Worm (Caenorhabditis elegans) whole organism, midembryonic: Measurements from ENCODE around the gene spp-28.

Source experiments
- T22C8.4 ChIP-seq: fragments of 200-800 bp; sonication (Bioruptor generic); IDR thresholded peaks from 2 replicates; pipeline ENCODE4 v1.3.6; 2022; ENCODE audit warnings: missing genetic modification characterization, missing compliant biosample characterization
- cog-1 ChIP-seq: sonication (generic microtip); optimal IDR thresholded peaks from 2 replicates; lab custom pipeline; 2016; ENCODE audit warnings: missing genetic modification characterization, missing compliant biosample characterization
- flt-1 ChIP-seq: fragments of 200-800 bp; sonication (Bioruptor generic); IDR thresholded peaks from 2 replicates; pipeline ENCODE4 v1.3.6; 2022; ENCODE audit warnings: missing genetic modification characterization, missing compliant biosample characterization
- klf-2 ChIP-seq: fragments of 200-800 bp; sonication (Bioruptor generic); conservative IDR thresholded peaks from 2 replicates; pipeline ENCODE4 v1.3.6; 2022; ENCODE audit warnings: missing genetic modification reagents, missing genetic modification characterization, missing compliant biosample characterization
- med-1 ChIP-seq: sonication (generic microtip); optimal IDR thresholded peaks from 2 replicates; lab custom pipeline; 2017; ENCODE audit warnings: missing genetic modification characterization, mild to moderate bottlenecking, missing compliant biosample characterization, antibody characterized with exemption, missing genetic modification reagents; ENCODE audit not compliant: insufficient read depth
- ref-1 ChIP-seq: fragments of 200-800 bp; sonication (Bioruptor generic); conservative IDR thresholded peaks from 2 replicates; pipeline ENCODE4 v1.3.6; 2022; ENCODE audit warnings: missing genetic modification reagents, missing genetic modification characterization, missing compliant biosample characterization
- tab-1 ChIP-seq: fragments of 200-800 bp; sonication (Bioruptor generic); IDR thresholded peaks from 2 replicates; pipeline ENCODE4 v1.3.6; 2022; ENCODE audit warnings: missing genetic modification characterization, missing compliant biosample characterization
- ztf-23 ChIP-seq: fragments of 200-800 bp; sonication (Bioruptor generic); IDR thresholded peaks from 2 replicates; pipeline ENCODE4 v1.3.6; 2022; ENCODE audit warnings: missing genetic modification reagents, missing genetic modification characterization, missing compliant biosample characterization
- ztf-29 ChIP-seq: fragments of 200-800 bp; sonication (Bioruptor generic); IDR thresholded peaks from 2 replicates; pipeline ENCODE4 v1.3.6; 2022; ENCODE audit warnings: missing genetic modification reagents, missing genetic modification characterization, missing compliant biosample characterization

The spp-28 gene

ce11 chrIII:4160937-4161336, 29.2 kb downstream of the spp-28 start, which contains the start of gene C01G12.16:
Gene C01G12.16 (plus strand): TSS chrIII:4161237.
- TF ChIP-seq ztf-29 (GFP tag; lab: Robert Waterston, UW) (no peak), tab-1 (GFP tag; lab: Robert Waterston, UW) (no peak), cog-1 (no peak), flt-1 (no peak), ztf-23 (GFP tag; lab: Robert Waterston, UW) (no peak), med-1 (GFP tag; lab: Kevin White, UChicago) (no peak), ref-1 (GFP tag; lab: Robert Waterston, UW) (no peak), T22C8.4 (GFP tag; lab: Robert Waterston, UW) (no peak), klf-2 (GFP tag; lab: Robert Waterston, UW) (no peak)

ce11 chrIII:4157298-4157697, 32.8 kb downstream of the spp-28 start, which contains the start of gene C16C10.9:
Gene C16C10.9 (minus strand): TSS chrIII:4157398.
- TF ChIP-seq ztf-29 (GFP tag; lab: Robert Waterston, UW) (no peak), klf-2 (GFP tag; lab: Robert Waterston, UW) (no peak), tab-1 (GFP tag; lab: Robert Waterston, UW) (no peak), cog-1 (no peak), ztf-23 (GFP tag; lab: Robert Waterston, UW) (no peak), T22C8.4 (GFP tag; lab: Robert Waterston, UW) (no peak), flt-1 (no peak), med-1 (GFP tag; lab: Kevin White, UChicago) (no peak), ref-1 (GFP tag; lab: Robert Waterston, UW) (no peak)

- TF ChIP-seq tab-1 (GFP tag; lab: Robert Waterston, UW): no peak
- TF ChIP-seq ztf-23 (GFP tag; lab: Robert Waterston, UW): no peak
- no peak for TF ChIP-seq ztf-29 (GFP tag; lab: Robert Waterston, UW)
Measured at ce11 chrIII:4153299-4153698, 36.8 kb downstream of the spp-28 start, which contains the start of gene glod-4. Gene glod-4 (plus strand): TSS chrIII:4153599.

ce11 chrIII:4152828-4153227, 37.3 kb downstream of the spp-28 start:
- TF ChIP-seq klf-2 (GFP tag; lab: Robert Waterston, UW) (no peak), flt-1 (no peak), T22C8.4 (GFP tag; lab: Robert Waterston, UW) (no peak)

ce11 chrIII:4152309-4152708, 37.8 kb downstream of the spp-28 start:
- TF ChIP-seq med-1 (GFP tag; lab: Kevin White, UChicago) (no peak), T22C8.4 (GFP tag; lab: Robert Waterston, UW) (no peak), flt-1 (no peak), ref-1 (GFP tag; lab: Robert Waterston, UW) (no peak), ztf-23 (GFP tag; lab: Robert Waterston, UW) (no peak), ztf-29 (GFP tag; lab: Robert Waterston, UW) (no peak), klf-2 (GFP tag; lab: Robert Waterston, UW) (no peak), cog-1 (no peak), tab-1 (GFP tag; lab: Robert Waterston, UW) (no peak)

ce11 chrIII:4151548-4152104, 38.5 kb downstream of the spp-28 start, which contains the start of the genes wht-3 and har-1:
Gene wht-3 (minus strand): TSS chrIII:4151598.
Gene har-1 (plus strand): TSS chrIII:4152054.
- TF ChIP-seq med-1 (GFP tag; lab: Kevin White, UChicago) (no peak), klf-2 (GFP tag; lab: Robert Waterston, UW) (no peak), flt-1 (no peak), cog-1 (no peak), ref-1 (GFP tag; lab: Robert Waterston, UW) (no peak), tab-1 (GFP tag; lab: Robert Waterston, UW) (no peak), ztf-23 (GFP tag; lab: Robert Waterston, UW) (no peak), T22C8.4 (GFP tag; lab: Robert Waterston, UW) (no peak), ztf-29 (GFP tag; lab: Robert Waterston, UW) (no peak)

ce11 chrIII:4150919-4151318, 39.2 kb downstream of the spp-28 start:
- no peak for TF ChIP-seq klf-2 (GFP tag; lab: Robert Waterston, UW)
- no peak for TF ChIP-seq cog-1
- no peak for TF ChIP-seq ref-1 (GFP tag; lab: Robert Waterston, UW)
- TF ChIP-seq ztf-23 (GFP tag; lab: Robert Waterston, UW): no peak
- TF ChIP-seq T22C8.4 (GFP tag; lab: Robert Waterston, UW): no peak
- TF ChIP-seq flt-1: no peak
- TF ChIP-seq tab-1 (GFP tag; lab: Robert Waterston, UW): no peak

ce11 chrIII:4143170-4143569, 47.0 kb downstream of the spp-28 start:
- no peak for TF ChIP-seq med-1 (GFP tag; lab: Kevin White, UChicago)
- no peak for TF ChIP-seq T22C8.4 (GFP tag; lab: Robert Waterston, UW)
- TF ChIP-seq flt-1: no peak
- TF ChIP-seq ztf-29 (GFP tag; lab: Robert Waterston, UW): no peak
- no peak for TF ChIP-seq cog-1
- TF ChIP-seq ref-1 (GFP tag; lab: Robert Waterston, UW): no peak
- TF ChIP-seq klf-2 (GFP tag; lab: Robert Waterston, UW): no peak
- no peak for TF ChIP-seq ztf-23 (GFP tag; lab: Robert Waterston, UW)
- TF ChIP-seq tab-1 (GFP tag; lab: Robert Waterston, UW): no peak
